Worm (Caenorhabditis elegans) whole organism, L1 larva: ENCODE measurements around the gene C06A1.7.

Experiments used
- C04F5.9 ChIP-seq: sonication (generic microtip); optimal IDR thresholded peaks from 2 replicates; lab custom pipeline; 2016; ENCODE audit warnings: missing genetic modification characterization, missing compliant biosample characterization
- C16A3.4 ChIP-seq: fragments of 150-350 bp; optimal IDR thresholded peaks from 2 replicates; lab custom pipeline; 2014; ENCODE audit warnings: missing biosample characterization, missing genetic modification characterization
- C34B4.2 ChIP-seq: sonication (generic microtip); optimal IDR thresholded peaks from 2 replicates; lab custom pipeline; 2017; ENCODE audit warnings: mild to moderate bottlenecking, missing genetic modification characterization, missing compliant biosample characterization
- Y116A8C.19 ChIP-seq: sonication (generic microtip); optimal IDR thresholded peaks from 2 replicates; lab custom pipeline; 2016; ENCODE audit warnings: missing compliant biosample characterization, missing genetic modification characterization, borderline replicate concordance
- aly-2 ChIP-seq: fragments of 150-350 bp; optimal IDR thresholded peaks from 2 replicates; lab custom pipeline; 2014; ENCODE audit warnings: missing biosample characterization, missing genetic modification characterization
- ama-1 ChIP-seq: fragments of 150-350 bp; optimal IDR thresholded peaks from 2 replicates; lab custom pipeline; 2014
- ceh-88 ChIP-seq: fragments of 200-800 bp; sonication (Bioruptor generic); IDR thresholded peaks from 2 replicates; pipeline ENCODE4 v1.3.6; 2022; ENCODE audit warnings: missing genetic modification characterization, missing compliant biosample characterization
- ces-1 ChIP-seq: fragments of 150-350 bp; optimal IDR thresholded peaks from 2 replicates; lab custom pipeline; 2014; ENCODE audit warnings: missing biosample characterization, missing genetic modification reagents, missing genetic modification characterization
- dpl-1 ChIP-seq, 3 experiments: fragments of 150-350 bp in 2 of 3; sonication (generic microtip) in 1 of 3; optimal IDR thresholded peaks; 2 replicates each; lab custom pipeline; 2014 to 2017; ENCODE audit warnings: missing biosample characterization in 3 of 3, missing genetic modification characterization in 3 of 3, missing genetic modification reagents in 3 of 3
- dsc-1 ChIP-seq: sonication (generic microtip); optimal IDR thresholded peaks from 2 replicates; lab custom pipeline; 2016; ENCODE audit warnings: mild to moderate bottlenecking, missing genetic modification characterization, missing compliant biosample characterization
- efl-1 ChIP-seq, 4 experiments: fragments of 150-350 bp; optimal IDR thresholded peaks in 3 of 4; peaks in 1 of 4; 1 replicate in 1 of 4; 2 replicates in 3 of 4; lab custom pipeline; 2014; ENCODE audit warnings: missing biosample characterization in 2 of 4, missing genetic modification characterization in 2 of 4, missing genetic modification reagents in 2 of 4
- efl-3 ChIP-seq: fragments of 200-800 bp; sonication (Bioruptor generic); optimal IDR thresholded peaks from 2 replicates; lab custom pipeline; 2018; ENCODE audit warnings: mild to moderate bottlenecking, missing genetic modification characterization, missing compliant biosample characterization
- egl-13 ChIP-seq: sonication (generic microtip); optimal IDR thresholded peaks from 2 replicates; lab custom pipeline; 2016; ENCODE audit warnings: missing genotype, missing genetic modification reagents, missing genetic modification characterization, missing compliant biosample characterization
- egl-27 ChIP-seq, 2 experiments: fragments of 150-350 bp in 1 of 2; sonication (generic microtip); optimal IDR thresholded peaks; 3 replicates each; lab custom pipeline; 2017 to 2018; ENCODE audit warnings: missing biosample characterization in 2 of 2, missing genetic modification characterization in 2 of 2, missing genetic modification reagents in 2 of 2
- elt-2 ChIP-seq: sonication (generic microtip); optimal IDR thresholded peaks from 2 replicates; lab custom pipeline; 2016; ENCODE audit warnings: missing genetic modification characterization, mild to moderate bottlenecking, inconsistent platforms, missing compliant biosample characterization, missing genetic modification reagents
- elt-3 ChIP-seq, 6 experiments: fragments of 150-350 bp in 1 of 6; sonication (generic microtip); optimal IDR thresholded peaks; 2 replicates each; lab custom pipeline; 2017 to 2018; ENCODE audit warnings: missing biosample characterization in 6 of 6, missing genetic modification characterization in 6 of 6, inconsistent platforms in 1 of 6
- fkh-4 ChIP-seq: sonication (generic microtip); optimal IDR thresholded peaks from 2 replicates; lab custom pipeline; 2016; ENCODE audit warnings: missing compliant biosample characterization, missing genetic modification characterization, borderline replicate concordance
- fkh-8 ChIP-seq: sonication (generic microtip); optimal IDR thresholded peaks from 2 replicates; lab custom pipeline; 2016; ENCODE audit warnings: mild to moderate bottlenecking, missing genetic modification characterization, missing compliant biosample characterization
- hlh-4 ChIP-seq: sonication (generic microtip); optimal IDR thresholded peaks from 2 replicates; lab custom pipeline; 2016; ENCODE audit warnings: mild to moderate bottlenecking, missing genetic modification characterization, missing compliant biosample characterization
- hpl-2 ChIP-seq: fragments of 150-350 bp; optimal IDR thresholded peaks from 2 replicates; lab custom pipeline; 2014; ENCODE audit warnings: missing biosample characterization, missing genetic modification reagents, missing genetic modification characterization
- irx-1 ChIP-seq: sonication (generic microtip); optimal IDR thresholded peaks from 2 replicates; lab custom pipeline; 2016; ENCODE audit warnings: missing genetic modification characterization, missing compliant biosample characterization
- isw-1 ChIP-seq: fragments of 200-800 bp; sonication (Bioruptor generic); IDR thresholded peaks from 2 replicates; pipeline ENCODE4 v1.3.6; 2022; ENCODE audit warnings: missing genetic modification characterization, missing compliant biosample characterization
- lin-35 ChIP-seq, 2 experiments: fragments of 150-350 bp; optimal IDR thresholded peaks; 2 replicates each; lab custom pipeline; 2014; ENCODE audit warnings: missing biosample characterization in 2 of 2, missing genetic modification characterization in 2 of 2, missing genetic modification reagents in 2 of 2
- lin-39 ChIP-seq: fragments of 150-350 bp; optimal IDR thresholded peaks from 2 replicates; lab custom pipeline; 2014; ENCODE audit warnings: missing biosample characterization, missing genetic modification reagents, missing genetic modification characterization
- lir-3 ChIP-seq: sonication (generic microtip); optimal IDR thresholded peaks from 2 replicates; lab custom pipeline; 2016; ENCODE audit warnings: mild to moderate bottlenecking, missing genetic modification characterization, moderate library complexity, missing compliant biosample characterization; ENCODE audit not compliant: poor library complexity
- mab-9 ChIP-seq: fragments of 200-800 bp; sonication (Bioruptor generic); IDR thresholded peaks from 2 replicates; pipeline ENCODE4 v1.3.6; 2022; ENCODE audit warnings: missing genetic modification reagents, missing genetic modification characterization, missing compliant biosample characterization
- mdl-1 ChIP-seq, 2 experiments: fragments of 150-350 bp; optimal IDR thresholded peaks; 2 replicates each; lab custom pipeline; 2014 to 2017; ENCODE audit warnings: missing biosample characterization in 2 of 2, missing genetic modification characterization in 2 of 2, inconsistent platforms in 1 of 2
- mef-2 ChIP-seq: fragments of 150-350 bp; optimal IDR thresholded peaks from 2 replicates; lab custom pipeline; 2014; ENCODE audit warnings: missing biosample characterization, missing genetic modification characterization
- mep-1 ChIP-seq: fragments of 150-350 bp; optimal IDR thresholded peaks from 2 replicates; lab custom pipeline; 2014; ENCODE audit warnings: missing biosample characterization, missing genetic modification characterization
- nhr-11 ChIP-seq: fragments of 150-350 bp; optimal IDR thresholded peaks from 2 replicates; lab custom pipeline; 2014; ENCODE audit warnings: missing biosample characterization, missing genetic modification characterization
- nhr-12 ChIP-seq: sonication (generic microtip); optimal IDR thresholded peaks from 2 replicates; lab custom pipeline; 2017; ENCODE audit warnings: missing biosample characterization, missing genetic modification characterization
- nhr-19 ChIP-seq: fragments of 200-800 bp; sonication (Bioruptor generic); conservative IDR thresholded peaks from 2 replicates; pipeline ENCODE4 v1.3.6; 2022; ENCODE audit warnings: missing genetic modification characterization, missing compliant biosample characterization
- nhr-237 ChIP-seq: fragments of 150-350 bp; optimal IDR thresholded peaks from 2 replicates; lab custom pipeline; 2014; ENCODE audit warnings: missing biosample characterization, missing genetic modification characterization
- nhr-28 ChIP-seq: fragments of 150-350 bp; optimal IDR thresholded peaks from 2 replicates; lab custom pipeline; 2014; ENCODE audit warnings: missing biosample characterization, missing genetic modification characterization
- nhr-71 ChIP-seq: sonication (generic microtip); optimal IDR thresholded peaks from 2 replicates; lab custom pipeline; 2016; ENCODE audit warnings: mild to moderate bottlenecking, missing genetic modification characterization, moderate library complexity, missing compliant biosample characterization
- nhr-85 ChIP-seq: sonication (generic microtip); peaks from one replicate; lab custom pipeline; 2016; ENCODE audit warnings: missing genetic modification characterization, inconsistent platforms, missing compliant biosample characterization
- nhr-90 ChIP-seq: sonication (generic microtip); optimal IDR thresholded peaks from 2 replicates; lab custom pipeline; 2016; ENCODE audit warnings: mild to moderate bottlenecking, missing genetic modification characterization, missing compliant biosample characterization; ENCODE audit not compliant: poor library complexity
- pag-3 ChIP-seq: sonication (generic microtip); optimal IDR thresholded peaks from 2 replicates; lab custom pipeline; 2017; ENCODE audit warnings: missing genetic modification characterization, mild to moderate bottlenecking, missing compliant biosample characterization, antibody characterized with exemption, borderline replicate concordance; ENCODE audit not compliant: insufficient read depth
- pax-3 ChIP-seq: fragments of 200-800 bp; sonication (Bioruptor generic); optimal IDR thresholded peaks from 2 replicates; lab custom pipeline; 2018; ENCODE audit warnings: mild to moderate bottlenecking, missing genetic modification characterization, moderate library complexity, missing compliant biosample characterization
- pqm-1 ChIP-seq: sonication (generic microtip); optimal IDR thresholded peaks from 3 replicates; lab custom pipeline; 2017; ENCODE audit warnings: missing biosample characterization, missing genetic modification characterization
- rnt-1 ChIP-seq: sonication (generic microtip); optimal IDR thresholded peaks from 2 replicates; lab custom pipeline; 2016; ENCODE audit warnings: mild to moderate bottlenecking, missing genetic modification characterization, moderate library complexity, missing compliant biosample characterization
- skn-1 ChIP-seq: fragments of 150-350 bp; optimal IDR thresholded peaks from 2 replicates; lab custom pipeline; 2014; ENCODE audit warnings: missing biosample characterization, missing genetic modification characterization
- snpc-4 ChIP-seq: fragments of 150-350 bp; optimal IDR thresholded peaks from 2 replicates; lab custom pipeline; 2014; ENCODE audit warnings: missing biosample characterization, missing genetic modification characterization
- sup-37 ChIP-seq: fragments of 200-800 bp; sonication (Bioruptor generic); optimal IDR thresholded peaks from 2 replicates; lab custom pipeline; 2018; ENCODE audit warnings: mild to moderate bottlenecking, missing genetic modification characterization, missing compliant biosample characterization
- tbx-2 ChIP-seq: sonication (generic microtip); optimal IDR thresholded peaks from 2 replicates; lab custom pipeline; 2016; ENCODE audit warnings: missing genetic modification characterization, missing compliant biosample characterization
- unc-62 ChIP-seq: fragments of 150-350 bp; optimal IDR thresholded peaks from 2 replicates; lab custom pipeline; 2014; ENCODE audit warnings: missing biosample characterization, missing genetic modification reagents, missing genetic modification characterization
- unc-86 ChIP-seq: sonication (generic microtip); optimal IDR thresholded peaks from 2 replicates; lab custom pipeline; 2016; ENCODE audit warnings: missing genetic modification characterization, missing compliant biosample characterization
- unc-98 ChIP-seq: fragments of 200-800 bp; sonication (Bioruptor generic); IDR thresholded peaks from 2 replicates; pipeline ENCODE4 v1.3.6; 2022; ENCODE audit warnings: missing genetic modification characterization, missing compliant biosample characterization
- zag-1 ChIP-seq: fragments of 150-350 bp; optimal IDR thresholded peaks from 2 replicates; lab custom pipeline; 2014; ENCODE audit warnings: missing biosample characterization, missing genetic modification characterization
- zip-4 ChIP-seq: fragments of 200-800 bp; sonication (Bioruptor generic); optimal IDR thresholded peaks from 2 replicates; lab custom pipeline; 2018; ENCODE audit warnings: mild to moderate bottlenecking, missing genetic modification characterization, moderate library complexity, missing compliant biosample characterization
- ztf-11 ChIP-seq, 2 experiments: sonication (generic microtip); optimal IDR thresholded peaks; 2 replicates each; lab custom pipeline; 2016 to 2017; ENCODE audit warnings: missing genetic modification characterization in 2 of 2, missing biosample characterization in 1 of 2, missing compliant biosample characterization in 1 of 2
- ztf-4 ChIP-seq: fragments of 150-350 bp; optimal IDR thresholded peaks from 2 replicates; lab custom pipeline; 2014; ENCODE audit warnings: missing biosample characterization, missing genetic modification characterization

Gene C06A1.7

ce11 chrII:10563368-10563767, 1.3 kb upstream of the C06A1.7 start, which contains the start of gene cdc-48.1 (continued):
- TF ChIP-seq ces-1 (GFP tag; lab: Kevin White, UChicago) (peak; percentile 97), lir-3 (tag; lab: Kevin White, UChicago) (peak; percentile 98), mef-2 (tag; lab: Kevin White, UChicago) (peak; percentile 98), fkh-4 (tag; lab: Kevin White, UChicago) (peak; percentile 93), ama-1 (lab: Kevin White, UChicago) (peak; percentile 98), sup-37 (peak; percentile 99), efl-1 (optimal IDR thresholded peaks at IDR 0.05; lab: Kevin White, UChicago) (peak; percentile 100), efl-1 (GFP tag; optimal IDR thresholded peaks at IDR 0.05 in 1 of 2; lab: Kevin White, UChicago) (peak; percentile 100), hpl-2 (GFP tag; lab: Kevin White, UChicago) (peak; percentile 99), mdl-1 (tag; optimal IDR thresholded peaks at IDR 0.05; lab: Kevin White, UChicago) (peak; percentile 82 to 99), unc-98 (peak; percentile 95), zag-1 (peak; percentile 100), aly-2 (peak; percentile 100), pax-3 (tag; lab: Kevin White, UChicago) (peak; percentile 99), nhr-71 (tag; lab: Kevin White, UChicago) (peak; percentile 100), dpl-1 (GFP tag; optimal IDR thresholded peaks at IDR 0.05; lab: Kevin White, UChicago) (peak; percentile 100), pqm-1 (tag; lab: Kevin White, UChicago) (peak; percentile 83), snpc-4 (tag; lab: Kevin White, UChicago) (peak; percentile 95), egl-27 (tag; optimal IDR thresholded peaks at IDR 0.05; lab: Kevin White, UChicago) (peak; percentile 90 to 100), mab-9 (GFP tag; lab: Robert Waterston, UW) (peak; percentile 99), lin-39 (tag; lab: Kevin White, UChicago) (peak; percentile 100), rnt-1 (tag; lab: Kevin White, UChicago) (peak; percentile 100), pag-3 (tag; lab: Kevin White, UChicago) (peak; percentile 91), nhr-28 (tag; lab: Kevin White, UChicago) (peak; percentile 77), isw-1 (peak; percentile 100), egl-13 (tag; lab: Kevin White, UChicago) (peak; percentile 100), tbx-2 (peak; percentile 100), elt-2 (tag; lab: Kevin White, UChicago) (peak; percentile 97), dsc-1 (tag; lab: Kevin White, UChicago) (peak; percentile 100), ztf-4 (tag; lab: Kevin White, UChicago) (peak; percentile 100), C34B4.2 (tag; lab: Kevin White, UChicago) (peak; percentile 94), ztf-11 (tag; optimal IDR thresholded peaks at IDR 0.05; lab: Kevin White, UChicago) (peak in 1 of 2 experiments; percentile 98), hlh-4 (tag; lab: Kevin White, UChicago) (peak; percentile 64), ceh-88 (GFP tag; lab: Robert Waterston, UW) (peak; percentile 99), C16A3.4 (peak; percentile 100), elt-3 (tag; optimal IDR thresholded peaks at IDR 0.05; lab: Kevin White, UChicago) (peak; percentile 99 to 100 (median 100)), zip-4 (GFP tag; lab: Kevin White, UChicago) (peak; percentile 96), nhr-11 (tag; lab: Kevin White, UChicago) (peak; percentile 100), unc-62 (peak; percentile 100), skn-1 (tag; lab: Kevin White, UChicago) (peak; percentile 100), unc-86 (peak; percentile 100), Y116A8C.19 (peak; percentile 24), C04F5.9 (peak; percentile 98), nhr-19 (GFP tag; lab: Robert Waterston, UW) (peak; percentile 100), nhr-237 (peak; percentile 100), mep-1 (tag; lab: Kevin White, UChicago) (peak; percentile 100), nhr-85 (tag; lab: Kevin White, UChicago) (peak; percentile 100), efl-3 (GFP tag; lab: Kevin White, UChicago) (peak; percentile 88), nhr-12 (tag; lab: Kevin White, UChicago) (peak; percentile 72), nhr-90 (tag; lab: Kevin White, UChicago) (peak; percentile 100), fkh-8 (peak; percentile 100), lin-35 (GFP tag; optimal IDR thresholded peaks at IDR 0.05; lab: Kevin White, UChicago) (peak; percentile 100), irx-1 (tag; lab: Kevin White, UChicago) (peak; percentile 99)
